Fruit fly (Drosophila melanogaster) whole organism, embryonic: ENCODE data around the gene CG15818.
A peak's percentile ranks its signal among the peaks of the same experiment; 100 is the strongest.

Experiments
- Atf3 ChIP-seq: fragments of 200-800 bp; sonication (Bioruptor generic); optimal IDR thresholded peaks from 3 replicates; lab custom pipeline; 2016; ENCODE audit warnings: missing biosample characterization, missing genetic modification characterization
- BEAF-32 ChIP-seq: fragments of 200-800 bp; sonication (Bioruptor generic); optimal IDR thresholded peaks from 3 replicates; lab custom pipeline; 2017; ENCODE audit warnings: missing biosample characterization, missing genetic modification characterization, mild to moderate bottlenecking, moderate library complexity, missing genetic modification reagents
- C15 ChIP-seq: fragments of 200-800 bp; sonication (Bioruptor generic); IDR thresholded peaks from 3 replicates; pipeline ENCODE4 v1.3.6; 2022; ENCODE audit warnings: missing biosample characterization, missing genetic modification characterization
- CG11456 ChIP-seq: fragments of 200-800 bp; sonication (Bioruptor generic); IDR thresholded peaks from 3 replicates; pipeline ENCODE4 v1.3.6; 2022; ENCODE audit warnings: missing biosample characterization, missing genetic modification characterization
- CG15011 ChIP-seq: fragments of 200-800 bp; sonication (Bioruptor generic); optimal IDR thresholded peaks from 3 replicates; lab custom pipeline; 2018; ENCODE audit warnings: missing biosample characterization, mild to moderate bottlenecking, missing genetic modification characterization
- CG15269 ChIP-seq: fragments of 200-800 bp; sonication (Bioruptor generic); optimal IDR thresholded peaks from 2 replicates; lab custom pipeline; 2018; ENCODE audit warnings: missing biosample characterization, mild to moderate bottlenecking, missing genetic modification characterization, moderate library complexity
- CG1529 ChIP-seq: fragments of 200-800 bp; sonication (Bioruptor generic); optimal IDR thresholded peaks from 3 replicates; lab custom pipeline; 2018; ENCODE audit warnings: missing biosample characterization, missing genetic modification characterization
- CG15696 ChIP-seq: fragments of 200-800 bp; sonication (Bioruptor generic); optimal IDR thresholded peaks from 2 replicates; lab custom pipeline; 2019; ENCODE audit warnings: missing biosample characterization, mild to moderate bottlenecking, missing genetic modification characterization, moderate library complexity
- CG1602 ChIP-seq: fragments of 200-800 bp; sonication (Bioruptor generic); optimal IDR thresholded peaks from 3 replicates; lab custom pipeline; 2016; ENCODE audit warnings: missing biosample characterization, missing genetic modification characterization
- CG17361 ChIP-seq: fragments of 200-800 bp; sonication (Bioruptor generic); IDR thresholded peaks from 3 replicates; pipeline ENCODE4 v1.3.6; 2022; ENCODE audit warnings: missing biosample characterization, missing genetic modification characterization
- CG17829 ChIP-seq: fragments of 200-800 bp; optimal IDR thresholded peaks from 2 replicates; lab custom pipeline; 2019; ENCODE audit warnings: missing biosample characterization, mild to moderate bottlenecking, missing genetic modification characterization, moderate library complexity
- CG2120 ChIP-seq: fragments of 200-800 bp; sonication (Bioruptor generic); optimal IDR thresholded peaks from 3 replicates; lab custom pipeline; 2016; ENCODE audit warnings: missing biosample characterization, missing genetic modification characterization
- CG2129 ChIP-seq: fragments of 200-800 bp; sonication (Bioruptor generic); IDR thresholded peaks from 2 replicates; pipeline ENCODE4 v1.3.6; 2022; ENCODE audit warnings: missing biosample characterization, missing genetic modification characterization; ENCODE audit not compliant: partially characterized antibody
- CG30403 ChIP-seq: fragments of 200-800 bp; sonication (Bioruptor generic); optimal IDR thresholded peaks from 3 replicates; lab custom pipeline; 2016; ENCODE audit warnings: missing biosample characterization, missing genetic modification characterization
- CG31224 ChIP-seq: fragments of 200-800 bp; sonication (Bioruptor generic); IDR thresholded peaks from 2 replicates; pipeline ENCODE4 v1.3.6; 2022; ENCODE audit warnings: missing biosample characterization, missing genetic modification characterization
- CG3163 ChIP-seq: fragments of 200-800 bp; sonication (Bioruptor generic); optimal IDR thresholded peaks from 3 replicates; lab custom pipeline; 2016; ENCODE audit warnings: missing biosample characterization, missing genetic modification characterization
- CG4424 ChIP-seq: fragments of 200-800 bp; sonication (Bioruptor generic); optimal IDR thresholded peaks from 3 replicates; lab custom pipeline; 2016; ENCODE audit warnings: missing biosample characterization, missing genetic modification characterization
- CG4707 ChIP-seq: fragments of 200-800 bp; sonication (Bioruptor generic); optimal IDR thresholded peaks from 2 replicates; lab custom pipeline; 2018; ENCODE audit warnings: missing biosample characterization, mild to moderate bottlenecking, missing genetic modification characterization, moderate library complexity
- Deaf1 ChIP-seq: fragments of 200-800 bp; optimal IDR thresholded peaks from 3 replicates; lab custom pipeline; 2019; ENCODE audit warnings: missing biosample characterization, mild to moderate bottlenecking, missing genetic modification characterization, moderate library complexity
- Dek ChIP-seq: fragments of 200-800 bp; sonication (Bioruptor generic); optimal IDR thresholded peaks from 3 replicates; lab custom pipeline; 2019; ENCODE audit warnings: missing biosample characterization, mild to moderate bottlenecking, missing genetic modification characterization, moderate library complexity
- Drgx ChIP-seq: fragments of 200-800 bp; sonication (Bioruptor generic); IDR thresholded peaks from 2 replicates; pipeline ENCODE4 v1.3.6; 2022; ENCODE audit warnings: missing biosample characterization, missing genetic modification characterization
- Ets97D ChIP-seq: fragments of 200-800 bp; sonication (Bioruptor generic); optimal IDR thresholded peaks from 3 replicates; lab custom pipeline; 2016; ENCODE audit warnings: missing biosample characterization, missing genetic modification characterization
- Fer2 ChIP-seq: fragments of 200-800 bp; sonication (Bioruptor generic); optimal IDR thresholded peaks from 2 replicates; lab custom pipeline; 2018; ENCODE audit warnings: missing biosample characterization, mild to moderate bottlenecking, missing genetic modification characterization, moderate library complexity
- Gsc ChIP-seq: fragments of 200-800 bp; sonication (Bioruptor generic); IDR thresholded peaks from 2 replicates; pipeline ENCODE4 v1.3.6; 2022; ENCODE audit warnings: missing biosample characterization, missing genetic modification characterization
- MTF-1 ChIP-seq: fragments of 200-800 bp; sonication (Bioruptor generic); optimal IDR thresholded peaks from 2 replicates; lab custom pipeline; 2018; ENCODE audit warnings: missing biosample characterization, mild to moderate bottlenecking, missing genetic modification characterization, borderline replicate concordance
- Neu2 ChIP-seq: fragments of 200-800 bp; sonication (Bioruptor generic); optimal IDR thresholded peaks from 3 replicates; lab custom pipeline; 2016; ENCODE audit warnings: missing biosample characterization, missing genetic modification characterization, borderline replicate concordance
- Nf-YA ChIP-seq: fragments of 200-800 bp; sonication (Bioruptor generic); IDR thresholded peaks from 2 replicates; pipeline ENCODE4 v1.3.6; 2022; ENCODE audit warnings: missing biosample characterization, missing genetic modification characterization
- Nf-YB ChIP-seq: fragments of 200-800 bp; sonication (Bioruptor generic); optimal IDR thresholded peaks from 3 replicates; lab custom pipeline; 2019; ENCODE audit warnings: missing biosample characterization, mild to moderate bottlenecking, missing genetic modification characterization, moderate library complexity
- Stat92E ChIP-seq, 3 experiments: fragments of >200 bp in 2 of 3; fragments of 200-800 bp in 1 of 3; sonication (Bioruptor generic) in 1 of 3; optimal IDR thresholded peaks; 2 replicates each; lab custom pipeline; 2017 to 2019; ENCODE audit warnings: missing biosample characterization in 3 of 3, missing genetic modification characterization in 3 of 3, mild to moderate bottlenecking in 1 of 3, moderate library complexity in 1 of 3
- al ChIP-seq: fragments of 200-800 bp; sonication (Bioruptor generic); IDR thresholded peaks from 2 replicates; pipeline ENCODE4 v1.3.6; 2022; ENCODE audit warnings: missing biosample characterization, missing genetic modification characterization
- dimm ChIP-seq: fragments of 200-800 bp; sonication (Bioruptor generic); IDR thresholded peaks from 2 replicates; pipeline ENCODE4 v1.3.6; 2022; ENCODE audit warnings: missing biosample characterization, missing genetic modification characterization
- dpn ChIP-seq, 2 experiments: fragments of 200-800 bp; sonication (Bioruptor generic); optimal IDR thresholded peaks; 3 replicates each; lab custom pipeline; 2016; ENCODE audit warnings: missing biosample characterization in 2 of 2, missing genetic modification characterization in 2 of 2
- eve ChIP-seq, 2 experiments: fragments of >200 bp; optimal IDR thresholded peaks; 2 replicates each; lab custom pipeline; 2017; ENCODE audit warnings: missing biosample characterization in 2 of 2, missing genetic modification characterization in 2 of 2
- fd64A ChIP-seq: fragments of 200-800 bp; sonication (Bioruptor generic); optimal IDR thresholded peaks from 3 replicates; lab custom pipeline; 2018; ENCODE audit warnings: missing biosample characterization, mild to moderate bottlenecking, missing genetic modification characterization
- fru ChIP-seq: fragments of >200 bp; optimal IDR thresholded peaks from 2 replicates; lab custom pipeline; 2017
- gt ChIP-seq: fragments of 200-800 bp; sonication (Bioruptor generic); IDR thresholded peaks from 2 replicates; pipeline ENCODE4 v1.3.6; 2022; ENCODE audit warnings: missing biosample characterization, missing genetic modification characterization
- hth ChIP-seq: fragments of >200 bp; optimal IDR thresholded peaks from 2 replicates; lab custom pipeline; 2017; ENCODE audit warnings: inconsistent platforms
- kah ChIP-seq: fragments of 200-800 bp; sonication (Bioruptor generic); optimal IDR thresholded peaks from 2 replicates; lab custom pipeline; 2018; ENCODE audit warnings: missing biosample characterization, mild to moderate bottlenecking, missing genetic modification characterization
- lab ChIP-seq: fragments of 200-800 bp; sonication (Bioruptor generic); optimal IDR thresholded peaks from 3 replicates; lab custom pipeline; 2017; ENCODE audit warnings: missing biosample characterization, missing genetic modification characterization, mild to moderate bottlenecking, moderate library complexity, missing genetic modification reagents
- lilli ChIP-seq: fragments of 200-800 bp; sonication (Bioruptor generic); optimal IDR thresholded peaks from 3 replicates; lab custom pipeline; 2016; ENCODE audit warnings: missing biosample characterization, missing genetic modification characterization
- lmd ChIP-seq: fragments of 200-800 bp; sonication (Bioruptor generic); IDR thresholded peaks from 2 replicates; pipeline ENCODE4 v1.3.6; 2022; ENCODE audit warnings: missing biosample characterization, missing genetic modification characterization
- mam ChIP-seq: fragments of 200-800 bp; sonication (Bioruptor generic); optimal IDR thresholded peaks from 3 replicates; lab custom pipeline; 2016; ENCODE audit warnings: missing biosample characterization, missing genetic modification characterization
- pfk ChIP-seq: fragments of 200-800 bp; sonication (Bioruptor generic); optimal IDR thresholded peaks from 2 replicates; lab custom pipeline; 2018; ENCODE audit warnings: missing biosample characterization, mild to moderate bottlenecking, missing genetic modification characterization, moderate library complexity
- pho ChIP-seq: fragments of 200-800 bp; sonication (Bioruptor generic); optimal IDR thresholded peaks from 2 replicates; lab custom pipeline; 2016; ENCODE audit warnings: missing biosample characterization, missing genetic modification characterization
- pum ChIP-seq: fragments of 200-800 bp; sonication (Bioruptor generic); optimal IDR thresholded peaks from 2 replicates; lab custom pipeline; 2016; ENCODE audit warnings: missing biosample characterization, missing genetic modification characterization
- sens ChIP-seq: fragments of 200-800 bp; sonication (Bioruptor generic); peaks from one replicate; lab custom pipeline; 2016; ENCODE audit warnings: missing biosample characterization, missing genetic modification characterization
- sna ChIP-seq: fragments of 200-800 bp; sonication (Bioruptor generic); IDR thresholded peaks from 2 replicates; pipeline ENCODE4 v1.3.6; 2022; ENCODE audit warnings: missing biosample characterization, missing genetic modification characterization; ENCODE audit not compliant: partially characterized antibody
- ssp ChIP-seq: fragments of 200-800 bp; sonication (Bioruptor generic); IDR thresholded peaks from 2 replicates; pipeline ENCODE4 v1.3.6; 2022; ENCODE audit warnings: missing biosample characterization, missing genetic modification characterization
- z ChIP-seq: fragments of 200-800 bp; sonication (Bioruptor generic); IDR thresholded peaks from 3 replicates; pipeline ENCODE4 v1.3.6; 2022; ENCODE audit warnings: missing biosample characterization, missing genetic modification characterization
- zfh2 ChIP-seq: fragments of 200-800 bp; sonication (Bioruptor generic); optimal IDR thresholded peaks from 2 replicates; lab custom pipeline; 2016; ENCODE audit warnings: missing biosample characterization, missing genetic modification characterization

CG15818 gene

DNA sequence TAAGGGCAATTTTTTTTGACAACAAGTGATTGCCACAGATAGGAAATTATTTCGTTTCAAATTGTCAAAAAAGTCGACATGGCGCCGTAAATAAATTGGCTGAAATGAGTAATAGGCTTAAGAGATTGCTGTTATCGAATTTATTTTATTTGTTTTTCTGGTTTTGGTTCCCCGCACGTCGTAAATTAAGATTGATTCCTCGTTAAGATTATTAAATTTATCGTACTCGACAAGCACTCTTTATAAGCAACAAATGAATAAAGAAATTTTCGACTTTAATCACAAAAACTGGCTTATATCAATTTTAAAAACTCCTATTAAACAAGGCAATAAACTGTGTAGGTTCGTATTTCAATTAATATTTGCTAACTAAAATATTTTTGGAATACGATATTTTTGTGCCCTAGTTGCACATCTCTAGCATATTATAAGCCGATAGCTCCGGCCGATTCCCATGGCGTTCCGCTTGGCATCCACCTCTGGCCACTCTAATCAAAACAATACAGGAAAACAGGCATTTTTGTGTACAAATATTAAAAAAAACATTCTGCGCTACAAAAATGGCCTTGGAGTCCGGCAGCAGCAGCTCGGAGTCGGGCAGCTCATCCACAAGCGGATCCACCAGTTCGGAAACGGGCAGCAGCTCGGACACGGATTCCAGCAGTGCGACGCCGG, 1.4 kb downstream of the CG15818 start, which contains the start of gene chm (continued):
- TF ChIP-seq pum (peak; percentile 3), CG1602 (GFP tag; lab: Kevin White, UChicago) (no peak), CG3163 (GFP tag; lab: Kevin White, UChicago) (peak; percentile 6), pho (peak; percentile 75), CG4424 (GFP tag; lab: Kevin White, UChicago) (peak; percentile 26), z (no peak), CG2120 (GFP tag; lab: Kevin White, UChicago) (peak; percentile 67), Neu2 (GFP tag; lab: Kevin White, UChicago) (no peak), lilli (GFP tag; lab: Kevin White, UChicago) (peak; percentile 48), BEAF-32 (GFP tag; lab: Kevin White, UChicago) (peak; percentile 89), CG30403 (GFP tag; lab: Kevin White, UChicago) (peak; percentile 57), zfh2 (GFP tag; lab: Kevin White, UChicago) (peak; percentile 59), Dek (tag; lab: Kevin White, UChicago) (peak; percentile 8), C15 (GFP tag; lab: Robert Waterston, UW) (no peak), ssp (GFP tag; lab: Robert Waterston, UW) (no peak), Drgx (GFP tag; lab: Robert Waterston, UW) (no peak), gt (GFP tag; lab: Robert Waterston, UW) (no peak), CG1529 (GFP tag; lab: Kevin White, UChicago) (no peak), Nf-YB (GFP tag; lab: Kevin White, UChicago) (no peak), pfk (GFP tag; lab: Kevin White, UChicago) (peak; percentile 53), Atf3 (GFP tag; lab: Kevin White, UChicago) (no peak), lab (no peak), sna (GFP tag; lab: Robert Waterston, UW) (peak; percentile 90), MTF-1 (GFP tag; lab: Kevin White, UChicago) (no peak), CG15269 (tag; lab: Kevin White, UChicago) (no peak), CG17829 (tag; lab: Kevin White, UChicago) (peak; percentile 47), Ets97D (GFP tag; lab: Kevin White, UChicago) (peak; percentile 53), dimm (no peak), mam (GFP tag; lab: Kevin White, UChicago) (peak; percentile 59), al (GFP tag; lab: Robert Waterston, UW) (0 out of 2 replicates have a peak, but pooled peaks have one; percentile 42), CG15011 (GFP tag; lab: Kevin White, UChicago) (no peak), CG17361 (0 out of 3 replicates have a peak, but pooled peaks have one; percentile 34), CG31224 (no peak), CG15696 (tag; lab: Kevin White, UChicago) (peak; percentile 17), Deaf1 (tag; lab: Kevin White, UChicago) (no peak), hth (lab: Kevin White, UChicago) (no peak), Stat92E (GFP tag; optimal IDR thresholded peaks at IDR 0.05; lab: Kevin White, UChicago) (no peak), Nf-YA (GFP tag; lab: Robert Waterston, UW) (no peak), fd64A (GFP tag; lab: Kevin White, UChicago) (no peak), CG2129 (GFP tag; lab: Robert Waterston, UW) (peak; percentile 79), dpn (GFP tag; optimal IDR thresholded peaks at IDR 0.05; lab: Kevin White, UChicago) (peak; percentile 47 to 49), fru (no peak), CG11456 (GFP tag; lab: Robert Waterston, UW) (no peak; the same call in 2 of the 3 replicates), sens (peak; percentile 81), Fer2 (peak; percentile 9), lmd (GFP tag; lab: Robert Waterston, UW) (peak; percentile 32; the same call in 1 of the 2 replicates), CG4707 (GFP tag; lab: Kevin White, UChicago) (no peak), eve (GFP tag; optimal IDR thresholded peaks at IDR 0.05; lab: Kevin White, UChicago) (no peak), Gsc (GFP tag; lab: Robert Waterston, UW) (no peak), kah (GFP tag; lab: Kevin White, UChicago) (no peak)
